Fruit fly (Drosophila melanogaster) whole organism, wandering third instar larva: Measurements from ENCODE around the gene CG4004.
A peak's percentile ranks its signal among the peaks of the same experiment; 100 is the strongest.

Experiments
- Abd-B ChIP-seq: fragments of >200 bp; optimal IDR thresholded peaks from 2 replicates; lab custom pipeline; 2017; ENCODE audit warnings: missing biosample characterization, missing genetic modification characterization
- CrebA ChIP-seq: fragments of 200-800 bp; sonication (Bioruptor generic); optimal IDR thresholded peaks from 2 replicates; lab custom pipeline; 2016; ENCODE audit warnings: missing biosample characterization, mild to moderate bottlenecking, missing genetic modification characterization, borderline replicate concordance
- Dfd ChIP-seq: fragments of >200 bp; optimal IDR thresholded peaks from 2 replicates; lab custom pipeline; 2017; ENCODE audit warnings: missing biosample characterization, missing genetic modification characterization
- Dif ChIP-seq: fragments of 200-275, 200-300 bp; sonication (Bioruptor generic); optimal IDR thresholded peaks from 2 replicates; lab custom pipeline; 2018; ENCODE audit warnings: missing biosample characterization, missing genetic modification characterization; ENCODE audit not compliant: partially characterized antibody
- HLH106 ChIP-seq: fragments of 200-800 bp; optimal IDR thresholded peaks from 3 replicates; lab custom pipeline; 2019; ENCODE audit warnings: missing biosample characterization, mild to moderate bottlenecking, missing genetic modification characterization, moderate library complexity
- Hnf4 ChIP-seq: fragments of 200-800 bp; sonication (Bioruptor generic); optimal IDR thresholded peaks from 2 replicates; lab custom pipeline; 2016; ENCODE audit warnings: missing biosample characterization, mild to moderate bottlenecking, missing genetic modification characterization
- Hr78 ChIP-seq: fragments of >200 bp; optimal IDR thresholded peaks from 2 replicates; lab custom pipeline; 2017; ENCODE audit warnings: missing biosample characterization, missing genetic modification characterization
- Hr83 ChIP-seq: fragments of 200-300 bp; sonication (Bioruptor generic); optimal IDR thresholded peaks from 2 replicates; lab custom pipeline; 2016; ENCODE audit warnings: missing biosample characterization, mild to moderate bottlenecking, missing genetic modification characterization, moderate library complexity; ENCODE audit not compliant: poor library complexity, severe bottlenecking
- Jra ChIP-seq: sonication (Bioruptor generic); optimal IDR thresholded peaks from 2 replicates; lab custom pipeline; 2016; ENCODE audit warnings: missing biosample characterization, missing genetic modification characterization
- Myc ChIP-seq: fragments of >200 bp; optimal IDR thresholded peaks from 2 replicates; lab custom pipeline; 2017
- N ChIP-seq: fragments of >200 bp; optimal IDR thresholded peaks from 2 replicates; lab custom pipeline; 2018; ENCODE audit warnings: missing biosample characterization, missing external identifiers, missing genetic modification characterization
- OdsH ChIP-seq: fragments of 200-800 bp; sonication (Bioruptor generic); optimal IDR thresholded peaks from 2 replicates; lab custom pipeline; 2016; ENCODE audit warnings: missing biosample characterization, mild to moderate bottlenecking, missing genetic modification characterization
- Rel ChIP-seq, 2 experiments: fragments of 200-800 bp; sonication (Bioruptor generic) in 1 of 2; optimal IDR thresholded peaks; 2 replicates in 1 of 2; 3 replicates in 1 of 2; lab custom pipeline; 2016 to 2019; ENCODE audit warnings: mild to moderate bottlenecking in 2 of 2, missing biosample characterization in 2 of 2, missing genetic modification characterization in 2 of 2, moderate library complexity in 1 of 2
- Sp1 ChIP-seq: fragments of 200-800 bp; sonication (Bioruptor generic); optimal IDR thresholded peaks from 3 replicates; lab custom pipeline; 2019; ENCODE audit warnings: missing biosample characterization, mild to moderate bottlenecking, missing genetic modification characterization, moderate library complexity
- Vsx2 ChIP-seq: fragments of 200-300, 225-300 bp; sonication (Bioruptor generic); optimal IDR thresholded peaks from 2 replicates; lab custom pipeline; 2018; ENCODE audit warnings: missing biosample characterization, missing genetic modification characterization; ENCODE audit not compliant: partially characterized antibody
- br ChIP-seq: fragments of 200-800 bp; sonication (Bioruptor generic); optimal IDR thresholded peaks from 2 replicates; lab custom pipeline; 2016; ENCODE audit warnings: missing biosample characterization, missing genetic modification characterization
- brk ChIP-seq: fragments of 200-800 bp; sonication (Bioruptor generic); optimal IDR thresholded peaks from 2 replicates; lab custom pipeline; 2016; ENCODE audit warnings: missing biosample characterization, mild to moderate bottlenecking, missing genetic modification characterization
- dl ChIP-seq, 2 experiments: fragments of 175-275, 200-275 bp in 1 of 2; fragments of 200-275 bp in 1 of 2; sonication (Bioruptor generic); optimal IDR thresholded peaks; lab custom pipeline; 2018; ENCODE audit warnings: mild to moderate bottlenecking in 2 of 2, missing biosample characterization in 2 of 2, missing genetic modification characterization in 2 of 2, moderate library complexity in 2 of 2; ENCODE audit not compliant: partially characterized antibody in 2 of 2, insufficient read depth in 1 of 2
- dsf ChIP-seq: sonication (Bioruptor generic); optimal IDR thresholded peaks from 2 replicates; lab custom pipeline; 2016; ENCODE audit warnings: missing biosample characterization, missing genetic modification characterization, borderline replicate concordance
- ey ChIP-seq: fragments of 200-800 bp; sonication (Bioruptor generic); optimal IDR thresholded peaks from 2 replicates; lab custom pipeline; 2016; ENCODE audit warnings: missing biosample characterization, missing genetic modification characterization
- fru ChIP-seq: fragments of 200-800 bp; sonication (Bioruptor generic); optimal IDR thresholded peaks from 3 replicates; lab custom pipeline; 2016; ENCODE audit warnings: missing biosample characterization, mild to moderate bottlenecking, missing genetic modification characterization
- jim ChIP-seq: fragments of 175-275, 200-325 bp; sonication (Bioruptor generic); optimal IDR thresholded peaks from 2 replicates; lab custom pipeline; 2016; ENCODE audit warnings: missing biosample characterization, mild to moderate bottlenecking, missing genetic modification characterization
- pan ChIP-seq: fragments of >200 bp; optimal IDR thresholded peaks from 2 replicates; lab custom pipeline; 2017
- psq ChIP-seq: fragments of 200-800 bp; sonication (Bioruptor generic); optimal IDR thresholded peaks from 3 replicates; lab custom pipeline; 2017; ENCODE audit warnings: missing biosample characterization, mild to moderate bottlenecking, missing genetic modification characterization, moderate library complexity
- rgr ChIP-seq: fragments of 200-800 bp; sonication (Bioruptor generic); optimal IDR thresholded peaks from 3 replicates; lab custom pipeline; 2016; ENCODE audit warnings: missing biosample characterization, mild to moderate bottlenecking, missing genetic modification characterization
- sage ChIP-seq: fragments of 200-800 bp; sonication (Bioruptor generic); optimal IDR thresholded peaks from 2 replicates; lab custom pipeline; 2016; ENCODE audit warnings: missing biosample characterization, mild to moderate bottlenecking, missing genetic modification characterization
- sv ChIP-seq: fragments of 200-800 bp; sonication (Bioruptor generic); optimal IDR thresholded peaks from 3 replicates; lab custom pipeline; 2016; ENCODE audit warnings: missing biosample characterization, missing genetic modification characterization
- usp ChIP-seq: fragments of >200 bp; optimal IDR thresholded peaks from 2 replicates; lab custom pipeline; 2017; ENCODE audit warnings: missing biosample characterization, missing genetic modification characterization
- woc ChIP-seq: sonication (Bioruptor generic); optimal IDR thresholded peaks from 2 replicates; lab custom pipeline; 2016; ENCODE audit warnings: missing biosample characterization, mild to moderate bottlenecking, missing genetic modification characterization

CG4004 gene

DNA sequence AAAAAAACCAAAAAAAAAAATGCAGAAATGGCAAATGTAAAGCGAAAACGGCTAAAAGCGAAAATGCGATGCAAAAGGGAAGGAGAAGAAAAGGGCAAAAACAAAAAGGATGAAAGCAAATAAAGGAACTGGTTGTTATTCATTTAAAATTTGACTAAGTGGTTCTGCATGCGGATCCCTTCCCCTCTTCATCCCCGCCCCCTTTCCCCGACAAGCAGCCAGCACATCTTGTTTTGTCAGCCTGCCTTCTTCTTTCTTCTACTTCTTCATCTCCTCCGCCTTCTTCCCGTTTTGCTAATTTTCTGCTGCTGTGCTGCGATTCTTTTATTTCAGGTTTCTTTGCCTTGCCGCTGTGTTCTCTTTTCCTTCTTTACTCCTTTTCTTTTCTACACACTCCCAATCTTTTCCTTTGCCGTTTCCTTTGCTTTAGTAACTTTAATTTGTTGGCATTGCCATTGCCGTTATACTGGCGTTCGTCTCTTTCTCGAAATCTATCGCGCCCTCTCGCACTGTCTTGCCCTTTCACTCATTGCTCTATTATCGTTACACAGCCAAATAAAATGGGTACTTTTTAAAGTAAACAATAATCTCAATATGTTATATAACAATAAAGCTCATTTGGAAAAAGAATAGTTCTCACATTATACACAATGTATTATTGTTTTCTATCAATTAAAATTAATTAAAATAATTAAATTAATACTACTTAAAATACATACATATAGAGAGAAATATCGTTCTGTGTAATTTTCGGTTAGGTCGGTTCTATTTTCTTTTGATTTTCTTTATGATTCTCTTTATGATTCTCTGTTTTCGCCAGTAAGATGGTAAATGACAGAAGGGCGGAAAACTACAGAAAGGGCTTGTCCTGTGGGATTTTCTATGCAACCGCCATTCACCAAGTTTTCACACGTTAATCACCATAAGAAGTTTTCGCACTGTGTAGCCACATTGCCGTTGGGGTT, 4.0 kb downstream of the CG4004 start (continued):
- peak; percentile 8 for TF ChIP-seq fru (GFP tag; lab: Kevin White, UChicago)
- TF ChIP-seq sage (GFP tag; lab: Kevin White, UChicago) = no peak
- peak; percentile 99 for TF ChIP-seq psq (GFP tag; lab: Kevin White, UChicago)
- no peak for TF ChIP-seq dsf (GFP tag; lab: Kevin White, UChicago)
- TF ChIP-seq N (GFP tag; lab: Kevin White, UChicago) = no peak

- TF ChIP-seq Hnf4 (GFP tag; lab: Kevin White, UChicago) (no peak), Dfd (GFP tag; lab: Kevin White, UChicago) (peak; percentile 18)
These were observed 5.0 kb downstream of the CG4004 start for dm6 chrX:12748967-12749366.

dm6 chrX:12749891-12750581, 6.0 kb downstream of the CG4004 start:
- peak; percentile 56 for TF ChIP-seq psq (GFP tag; lab: Kevin White, UChicago)
- no peak for TF ChIP-seq Myc (lab: Kevin White, UChicago)
- TF ChIP-seq woc (GFP tag; lab: Kevin White, UChicago) = no peak
- TF ChIP-seq Sp1 (GFP tag; lab: Kevin White, UChicago) = no peak
- TF ChIP-seq Vsx2 (GFP tag; lab: Kevin White, UChicago) = no peak
- TF ChIP-seq rgr (GFP tag; lab: Kevin White, UChicago) = no peak

DNA sequence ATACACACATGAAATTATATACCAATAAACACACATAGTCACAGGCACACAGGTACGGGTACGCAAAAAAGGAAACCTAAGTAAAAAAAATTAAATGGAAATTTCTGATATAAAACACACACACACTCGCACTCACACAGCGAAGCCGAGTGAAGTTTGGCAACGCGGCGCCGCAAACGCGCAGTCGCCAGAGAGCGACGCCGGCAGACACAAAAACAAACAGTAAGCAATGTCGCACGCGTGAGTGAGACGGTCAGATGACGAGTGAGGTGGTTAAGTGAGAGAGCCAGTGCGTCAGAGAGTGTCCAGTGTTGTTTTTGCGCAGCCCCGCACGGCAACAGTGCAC, 6.5 kb downstream of the CG4004 start:
- TF ChIP-seq Hr83 (GFP tag; lab: Kevin White, UChicago) (no peak), psq (GFP tag; lab: Kevin White, UChicago) (no peak), jim (GFP tag; lab: Kevin White, UChicago) (peak; percentile 7), Jra (GFP tag; lab: Kevin White, UChicago) (no peak), sv (GFP tag; lab: Kevin White, UChicago) (no peak), usp (GFP tag; lab: Kevin White, UChicago) (no peak), CrebA (GFP tag; lab: Kevin White, UChicago) (peak; percentile 64), Vsx2 (GFP tag; lab: Kevin White, UChicago) (peak; percentile 2), Hr78 (GFP tag; lab: Kevin White, UChicago) (no peak), br (GFP tag; lab: Kevin White, UChicago) (no peak), brk (GFP tag; lab: Kevin White, UChicago) (no peak), Dif (GFP tag; lab: Kevin White, UChicago) (peak; percentile 22), pan (lab: Kevin White, UChicago) (no peak), Abd-B (GFP tag; lab: Kevin White, UChicago) (no peak), OdsH (GFP tag; lab: Kevin White, UChicago) (no peak), Dfd (GFP tag; lab: Kevin White, UChicago) (no peak), ey (GFP tag; lab: Kevin White, UChicago) (no peak), dl (GFP tag; optimal IDR thresholded peaks at IDR 0.05; lab: Kevin White, UChicago; ENCODE audit: insufficient read depth in 1 of 2, partially characterized antibody in 2 of 2) (peak in 1 of 2 experiments; percentile 36), dsf (GFP tag; lab: Kevin White, UChicago) (no peak), HLH106 (tag; lab: Kevin White, UChicago) (no peak), Rel (GFP tag; optimal IDR thresholded peaks at IDR 0.05; lab: Kevin White, UChicago) (no peak), Rel (tag; optimal IDR thresholded peaks at IDR 0.05; lab: Kevin White, UChicago) (no peak), fru (GFP tag; lab: Kevin White, UChicago) (no peak), sage (GFP tag; lab: Kevin White, UChicago) (no peak), rgr (GFP tag; lab: Kevin White, UChicago) (no peak)
